Worm (Caenorhabditis elegans): ENCODE data around the gene bath-27.

DNA sequence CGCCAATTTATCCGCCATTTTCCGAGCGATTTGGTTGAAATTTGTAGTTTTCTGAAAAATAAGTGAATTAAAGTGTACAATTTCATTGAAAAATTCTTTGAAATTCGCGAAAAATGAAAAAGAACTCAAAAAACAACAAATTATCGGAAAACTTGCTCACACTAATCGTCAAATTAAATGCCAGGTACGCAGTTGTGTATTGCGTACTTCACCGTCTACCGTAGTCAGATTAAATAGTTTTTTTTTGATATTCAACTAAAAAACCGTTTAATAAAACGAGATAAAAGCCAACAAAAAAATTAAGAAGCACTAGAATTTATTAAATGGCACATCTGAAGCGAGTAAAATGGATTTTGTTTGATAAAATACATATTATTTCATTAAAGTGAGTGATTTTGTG, 14.0 kb upstream of the bath-27 start, which contains the start of gene bath-28:
- TF ChIP-seq nhr-11 (tag; optimal IDR thresholded peaks at IDR 0.05) (no peak), nhr-90 (tag; optimal IDR thresholded peaks at IDR 0.05; ENCODE audit: poor library complexity) (no peak), elt-2 (tag; optimal IDR thresholded peaks at IDR 0.05) (no peak), lin-35 (GFP tag; optimal IDR thresholded peaks at IDR 0.05) (no peak)

Measured in whole organism, L1 larva.